Worm (Caenorhabditis elegans): ENCODE results near the gene ZC168.2.

The ZC168.2 gene

ce11 chrIV:10727734-10728133 is at the start of gene ZC168.2:
Gene ZC168.2, plus strand, starts transcription at chrIV:10728034.
- TF ChIP-seq ctbp-1 (GFP tag; IDR thresholded peaks at IDR 0.05) (no peak), saeg-2 (GFP tag; IDR thresholded peaks at IDR 0.05) (no peak), unc-62 (GFP tag; optimal IDR thresholded peaks at IDR 0.05 in 1 of 2) (peak in 1 of 2 experiments; percentile 79), unc-62 (tag; optimal IDR thresholded peaks at IDR 0.05) (no peak)

ce11 chrIV:10680379-10680778 is 47.5 kb upstream of the ZC168.2 start, which contains the start of gene K08C7.4:
Gene K08C7.4, minus strand, starts transcription at chrIV:10680479.
- TF ChIP-seq ztf-11 (tag; optimal IDR thresholded peaks at IDR 0.05), result no peak
- no peak for TF ChIP-seq mes-2 (tag; optimal IDR thresholded peaks at IDR 0.05; ENCODE audit: poor library complexity, severe bottlenecking)
- no peak for TF ChIP-seq cey-2 (tag; optimal IDR thresholded peaks at IDR 0.05; ENCODE audit: borderline replicate concordance, insufficient read depth)
- TF ChIP-seq php-3 (GFP tag; IDR thresholded peaks at IDR 0.05), result no peak
- no peak for TF ChIP-seq skn-1 (tag; optimal IDR thresholded peaks at IDR 0.05)
- no peak for TF ChIP-seq ceh-44 (GFP tag; IDR thresholded peaks at IDR 0.05)
- TF ChIP-seq R02D3.7 (tag; optimal IDR thresholded peaks at IDR 0.05), result no peak
- no peak for TF ChIP-seq attf-4 (tag; optimal IDR thresholded peaks at IDR 0.05)
- no peak for TF ChIP-seq unc-62 (GFP tag; optimal IDR thresholded peaks at IDR 0.05 in 1 of 2)
- no peak for TF ChIP-seq unc-62 (tag; optimal IDR thresholded peaks at IDR 0.05)
- TF ChIP-seq hmg-1.1 (GFP tag; IDR thresholded peaks at IDR 0.05), result no peak
- TF ChIP-seq mep-1 (tag; optimal IDR thresholded peaks at IDR 0.05), result no peak
- no peak for TF ChIP-seq nhr-11 (tag; optimal IDR thresholded peaks at IDR 0.05)
- TF ChIP-seq gei-8 (GFP tag; optimal IDR thresholded peaks at IDR 0.05), result no peak
- TF ChIP-seq ceh-32 (tag; optimal IDR thresholded peaks at IDR 0.05; ENCODE audit: poor library complexity), result no peak
- no peak for TF ChIP-seq madf-9 (GFP tag; conservative IDR thresholded peaks at IDR 0.05)
- no peak for TF ChIP-seq aly-2 (tag; optimal IDR thresholded peaks at IDR 0.05)
- no peak for TF ChIP-seq Y48G9A.11 (GFP tag; IDR thresholded peaks at IDR 0.05)
- TF ChIP-seq zfp-2 (tag; optimal IDR thresholded peaks at IDR 0.05), result no peak
- TF ChIP-seq Y75B8A.6 (GFP tag; IDR thresholded peaks at IDR 0.05), result no peak
- TF ChIP-seq nhr-41 (GFP tag; IDR thresholded peaks at IDR 0.05), result no peak

ce11 chrIV:10682155-10682749 is 45.6 kb upstream of the ZC168.2 start, which contains the start of gene fmo-2:
Gene fmo-2, plus strand, starts transcription at chrIV:10682524.
- TF ChIP-seq egl-27 (tag; optimal IDR thresholded peaks at IDR 0.05) (no peak), dmd-6 (GFP tag; IDR thresholded peaks at IDR 0.05) (0 out of 2 replicates have a peak, but pooled peaks have one; percentile 31), D1046.2 (GFP tag; IDR thresholded peaks at IDR 0.05) (no peak), aha-1 (tag) (peak; percentile 82), nhr-28 (tag; optimal IDR thresholded peaks at IDR 0.05) (peak; percentile 76), tra-1 (GFP tag; IDR thresholded peaks at IDR 0.05) (0 out of 2 replicates have a peak, but pooled peaks have one; percentile 28), mxl-3 (GFP tag; optimal IDR thresholded peaks at IDR 0.05) (peak; percentile 80), unc-62 (GFP tag; optimal IDR thresholded peaks at IDR 0.05 in 1 of 2) (peak in 1 of 2 experiments; percentile 99), unc-62 (tag; optimal IDR thresholded peaks at IDR 0.05) (no peak), mdl-1 (tag; optimal IDR thresholded peaks at IDR 0.05) (peak in 1 of 2 experiments; percentile 74)

ce11 chrIV:10685758-10686157 is 42.1 kb upstream of the ZC168.2 start, which contains the start of the genes K08C7.6 and R102.1:
Gene K08C7.6, minus strand, starts transcription at chrIV:10685858.
Gene R102.1, plus strand, starts transcription at chrIV:10686048.
- no peak for TF ChIP-seq dmd-9 (GFP tag; IDR thresholded peaks at IDR 0.05)
- TF ChIP-seq ceh-62 (tag; optimal IDR thresholded peaks at IDR 0.05), result no peak
- TF ChIP-seq sdz-12 (GFP tag; optimal IDR thresholded peaks at IDR 0.05), result no peak
- no peak for TF ChIP-seq hlh-30 (tag; optimal IDR thresholded peaks at IDR 0.05; ENCODE audit: insufficient read depth)
- no peak for TF ChIP-seq fkh-10 (GFP tag; optimal IDR thresholded peaks at IDR 0.05)
- no peak for TF ChIP-seq ama-1 (optimal IDR thresholded peaks at IDR 0.05)
- TF ChIP-seq ceh-20 (GFP tag; IDR thresholded peaks at IDR 0.05), result no peak
- no peak for TF ChIP-seq F10B5.3 (tag; optimal IDR thresholded peaks at IDR 0.05)
